Fruit fly (Drosophila melanogaster) whole organism, embryonic: Measurements from ENCODE around the gene CG9316.

Source experiments
- CG15514 ChIP-seq: fragments of 200-800 bp; sonication (Bioruptor generic); optimal IDR thresholded peaks from 3 replicates; lab custom pipeline; 2017; ENCODE audit warnings: missing biosample characterization, missing genetic modification characterization, mild to moderate bottlenecking, moderate library complexity, missing genetic modification reagents
- CG16779 ChIP-seq: fragments of 200-800 bp; sonication (Bioruptor generic); IDR thresholded peaks from 2 replicates; pipeline ENCODE4 v1.3.6; 2022; ENCODE audit warnings: missing biosample characterization, missing genetic modification characterization
- CG17612 ChIP-seq: fragments of 200-800 bp; sonication (Bioruptor generic); IDR thresholded peaks from 2 replicates; pipeline ENCODE4 v1.3.6; 2022; ENCODE audit warnings: missing biosample characterization, missing genetic modification characterization
- CG17802 ChIP-seq: fragments of 200-800 bp; sonication (Bioruptor generic); optimal IDR thresholded peaks from 2 replicates; lab custom pipeline; 2018; ENCODE audit warnings: missing biosample characterization, mild to moderate bottlenecking, missing genetic modification characterization, moderate library complexity
- CG18011 ChIP-seq: fragments of 200-800 bp; sonication (Bioruptor generic); optimal IDR thresholded peaks from 2 replicates; lab custom pipeline; 2017; ENCODE audit warnings: missing biosample characterization, missing genetic modification characterization, mild to moderate bottlenecking, moderate library complexity, missing genotype
- CG18619 ChIP-seq: fragments of 200-800 bp; sonication (Bioruptor generic); optimal IDR thresholded peaks from 3 replicates; lab custom pipeline; 2017; ENCODE audit warnings: missing biosample characterization, mild to moderate bottlenecking, missing genetic modification characterization
- CG30020 ChIP-seq: fragments of 200-800 bp; optimal IDR thresholded peaks from 2 replicates; lab custom pipeline; 2019; ENCODE audit warnings: missing biosample characterization, mild to moderate bottlenecking, missing genetic modification characterization, moderate library complexity
- CG3163 ChIP-seq: fragments of 200-800 bp; sonication (Bioruptor generic); optimal IDR thresholded peaks from 3 replicates; lab custom pipeline; 2016; ENCODE audit warnings: missing biosample characterization, missing genetic modification characterization
- CG4328 ChIP-seq: fragments of 200-800 bp; sonication (Bioruptor generic); optimal IDR thresholded peaks from 3 replicates; lab custom pipeline; 2017; ENCODE audit warnings: missing biosample characterization, missing genetic modification reagents, missing genetic modification characterization
- CG4820 ChIP-seq: fragments of 200-800 bp; sonication (Bioruptor generic); optimal IDR thresholded peaks from 3 replicates; lab custom pipeline; 2016; ENCODE audit warnings: missing biosample characterization, missing genetic modification characterization
- CG7372 ChIP-seq: fragments of 200-800 bp; sonication (Bioruptor generic); IDR thresholded peaks from 2 replicates; pipeline ENCODE4 v1.3.6; 2022; ENCODE audit warnings: missing biosample characterization, missing genetic modification characterization
- CG7556 ChIP-seq: fragments of 200-800 bp; sonication (Bioruptor generic); optimal IDR thresholded peaks from 2 replicates; lab custom pipeline; 2017; ENCODE audit warnings: missing biosample characterization, mild to moderate bottlenecking, missing genetic modification characterization
- CG7745 ChIP-seq: fragments of 200-800 bp; sonication (Bioruptor generic); optimal IDR thresholded peaks from 2 replicates; lab custom pipeline; 2018; ENCODE audit warnings: missing biosample characterization, mild to moderate bottlenecking, missing genetic modification characterization, moderate library complexity
- CG9932 ChIP-seq: fragments of 200-800 bp; sonication (Bioruptor generic); IDR thresholded peaks from 2 replicates; pipeline ENCODE4 v1.3.6; 2022; ENCODE audit warnings: missing biosample characterization, missing genetic modification characterization
- ERR ChIP-seq: fragments of 200-800 bp; sonication (Bioruptor generic); optimal IDR thresholded peaks from 2 replicates; lab custom pipeline; 2016; ENCODE audit warnings: missing biosample characterization, missing genetic modification characterization
- Ets65A ChIP-seq: fragments of 200-800 bp; sonication (Bioruptor generic); peaks from one replicate; lab custom pipeline; 2016; ENCODE audit warnings: missing biosample characterization, missing genetic modification characterization
- Fer1 ChIP-seq: fragments of 200-800 bp; sonication (Bioruptor generic); optimal IDR thresholded peaks from 2 replicates; lab custom pipeline; 2017; ENCODE audit warnings: missing biosample characterization, mild to moderate bottlenecking, missing genetic modification characterization
- Fer3 ChIP-seq: fragments of 200-800 bp; sonication (Bioruptor generic); optimal IDR thresholded peaks from 2 replicates; lab custom pipeline; 2018; ENCODE audit warnings: missing biosample characterization, mild to moderate bottlenecking, missing genetic modification characterization, moderate library complexity
- HmgD ChIP-seq: fragments of 200-800 bp; sonication (Bioruptor generic); optimal IDR thresholded peaks from 3 replicates; lab custom pipeline; 2016; ENCODE audit warnings: missing biosample characterization, missing genetic modification characterization
- Hr78 ChIP-seq, 2 experiments: fragments of 200-800 bp in 1 of 2; fragments of >200 bp in 1 of 2; sonication (Bioruptor generic) in 1 of 2; optimal IDR thresholded peaks; 2 replicates each; lab custom pipeline; 2017 to 2019; ENCODE audit warnings: missing biosample characterization in 2 of 2, missing genetic modification characterization in 2 of 2, mild to moderate bottlenecking in 1 of 2, moderate library complexity in 1 of 2
- Lpt ChIP-seq: fragments of >200 bp; optimal IDR thresholded peaks from 2 replicates; lab custom pipeline; 2018; ENCODE audit warnings: missing biosample characterization, missing genetic modification characterization
- NC2β ChIP-seq: fragments of 200-800 bp; sonication (Bioruptor generic); optimal IDR thresholded peaks from 2 replicates; lab custom pipeline; 2016; ENCODE audit warnings: missing biosample characterization, missing genetic modification characterization
- Neu2 ChIP-seq: fragments of 200-800 bp; sonication (Bioruptor generic); optimal IDR thresholded peaks from 3 replicates; lab custom pipeline; 2016; ENCODE audit warnings: missing biosample characterization, missing genetic modification characterization, borderline replicate concordance
- Nf-YB ChIP-seq: fragments of 200-800 bp; sonication (Bioruptor generic); optimal IDR thresholded peaks from 3 replicates; lab custom pipeline; 2019; ENCODE audit warnings: missing biosample characterization, mild to moderate bottlenecking, missing genetic modification characterization, moderate library complexity
- Opbp ChIP-seq: fragments of 200-800 bp; sonication (Bioruptor generic); IDR thresholded peaks from 3 replicates; pipeline ENCODE4 v1.3.6; 2022; ENCODE audit warnings: missing biosample characterization, missing genetic modification characterization; ENCODE audit not compliant: partially characterized antibody
- Vsx1 ChIP-seq: fragments of 200-800 bp; sonication (Bioruptor generic); optimal IDR thresholded peaks from 2 replicates; lab custom pipeline; 2017; ENCODE audit warnings: missing biosample characterization, mild to moderate bottlenecking, missing genetic modification characterization, missing genetic modification reagents
- abd-A ChIP-seq: fragments of 200-800 bp; sonication (Bioruptor generic); optimal IDR thresholded peaks from 3 replicates; lab custom pipeline; 2019; ENCODE audit warnings: missing biosample characterization, mild to moderate bottlenecking, missing genetic modification characterization, moderate library complexity
- ap ChIP-seq: fragments of 200-800 bp; sonication (Bioruptor generic); IDR thresholded peaks from 2 replicates; pipeline ENCODE4 v1.3.6; 2022; ENCODE audit warnings: missing biosample characterization, missing genetic modification characterization
- az2 ChIP-seq: fragments of 200-800 bp; sonication (Bioruptor generic); optimal IDR thresholded peaks from 3 replicates; lab custom pipeline; 2016; ENCODE audit warnings: missing biosample characterization, missing genetic modification characterization
- bsh ChIP-seq, 2 experiments: fragments of 200-800 bp; sonication (Bioruptor generic); optimal IDR thresholded peaks; 2 replicates each; lab custom pipeline; 2017 to 2018; ENCODE audit warnings: mild to moderate bottlenecking in 2 of 2, missing biosample characterization in 2 of 2, missing genetic modification characterization in 2 of 2, moderate library complexity in 1 of 2
- ci ChIP-seq: fragments of 200-800 bp; sonication (Bioruptor generic); IDR thresholded peaks from 3 replicates; pipeline ENCODE4 v1.3.6; 2022; ENCODE audit warnings: missing biosample characterization, missing genetic modification characterization
- disco-r ChIP-seq: fragments of 200-800 bp; sonication (Bioruptor generic); optimal IDR thresholded peaks from 2 replicates; lab custom pipeline; 2016; ENCODE audit warnings: missing biosample characterization, missing genetic modification characterization
- dpn ChIP-seq, 2 experiments: fragments of 200-800 bp; sonication (Bioruptor generic); optimal IDR thresholded peaks; 3 replicates each; lab custom pipeline; 2016; ENCODE audit warnings: missing biosample characterization in 2 of 2, missing genetic modification characterization in 2 of 2
- emc ChIP-seq: fragments of 200-800 bp; sonication (Bioruptor generic); optimal IDR thresholded peaks from 2 replicates; lab custom pipeline; 2016; ENCODE audit warnings: missing biosample characterization, missing genetic modification characterization
- en ChIP-seq: fragments of 200-800 bp; sonication (Bioruptor generic); optimal IDR thresholded peaks from 2 replicates; lab custom pipeline; 2016; ENCODE audit warnings: missing biosample characterization, missing genetic modification characterization
- gfzf ChIP-seq: fragments of 200-800 bp; sonication (Bioruptor generic); optimal IDR thresholded peaks from 2 replicates; lab custom pipeline; 2016; ENCODE audit warnings: missing biosample characterization, mild to moderate bottlenecking, missing genetic modification characterization, moderate library complexity
- gsb ChIP-seq: fragments of 200-800 bp; sonication (Bioruptor generic); IDR thresholded peaks from 2 replicates; pipeline ENCODE4 v1.3.6; 2022; ENCODE audit warnings: missing biosample characterization, missing genetic modification characterization
- gsb-n ChIP-seq: fragments of 200-800 bp; sonication (Bioruptor generic); optimal IDR thresholded peaks from 3 replicates; lab custom pipeline; 2018; ENCODE audit warnings: missing biosample characterization, mild to moderate bottlenecking, missing genetic modification characterization
- h ChIP-seq: fragments of >200 bp; optimal IDR thresholded peaks from 2 replicates; lab custom pipeline; 2017
- lilli ChIP-seq: fragments of 200-800 bp; sonication (Bioruptor generic); optimal IDR thresholded peaks from 3 replicates; lab custom pipeline; 2016; ENCODE audit warnings: missing biosample characterization, missing genetic modification characterization
- lmd ChIP-seq: fragments of 200-800 bp; sonication (Bioruptor generic); IDR thresholded peaks from 2 replicates; pipeline ENCODE4 v1.3.6; 2022; ENCODE audit warnings: missing biosample characterization, missing genetic modification characterization
- lola ChIP-seq, 3 experiments: fragments of >200 bp in 2 of 3; fragments of 200-800 bp in 1 of 3; sonication (Bioruptor generic) in 1 of 3; optimal IDR thresholded peaks; 2 replicates each; lab custom pipeline; 2017 to 2019; ENCODE audit warnings: missing biosample characterization in 3 of 3, missing genetic modification characterization in 3 of 3, mild to moderate bottlenecking in 1 of 3, moderate library complexity in 1 of 3
- nerfin-1 ChIP-seq: fragments of 200-800 bp; sonication (Bioruptor generic); optimal IDR thresholded peaks from 3 replicates; lab custom pipeline; 2019; ENCODE audit warnings: missing biosample characterization, mild to moderate bottlenecking, missing genetic modification characterization, moderate library complexity
- pb ChIP-seq: fragments of 200-800 bp; sonication (Bioruptor generic); optimal IDR thresholded peaks from 3 replicates; lab custom pipeline; 2016; ENCODE audit warnings: missing biosample characterization, missing genetic modification characterization
- pfk ChIP-seq: fragments of 200-800 bp; sonication (Bioruptor generic); optimal IDR thresholded peaks from 2 replicates; lab custom pipeline; 2018; ENCODE audit warnings: missing biosample characterization, mild to moderate bottlenecking, missing genetic modification characterization, moderate library complexity
- prd ChIP-seq, 3 experiments: fragments of >200 bp in 2 of 3; fragments of 200-800 bp in 1 of 3; sonication (Bioruptor generic) in 1 of 3; optimal IDR thresholded peaks in 2 of 3; IDR thresholded peaks in 1 of 3; 2 replicates in 2 of 3; 3 replicates in 1 of 3; pipeline versions ENCODE4 v1.3.6 to Lab custom; 2017 to 2022; ENCODE audit warnings: missing biosample characterization in 1 of 3, missing genetic modification characterization in 1 of 3
- tap ChIP-seq: fragments of 200-800 bp; optimal IDR thresholded peaks from 3 replicates; lab custom pipeline; 2019; ENCODE audit warnings: missing biosample characterization, mild to moderate bottlenecking, missing genetic modification characterization, moderate library complexity
- toy ChIP-seq: fragments of 200-800 bp; sonication (Bioruptor generic); IDR thresholded peaks from 2 replicates; pipeline ENCODE4 v1.3.6; 2022; ENCODE audit warnings: missing biosample characterization, missing genetic modification characterization
- twi ChIP-seq: fragments of 200-800 bp; optimal IDR thresholded peaks from 2 replicates; lab custom pipeline; 2019; ENCODE audit warnings: missing biosample characterization, mild to moderate bottlenecking, missing genetic modification characterization, moderate library complexity

Gene CG9316

DNA sequence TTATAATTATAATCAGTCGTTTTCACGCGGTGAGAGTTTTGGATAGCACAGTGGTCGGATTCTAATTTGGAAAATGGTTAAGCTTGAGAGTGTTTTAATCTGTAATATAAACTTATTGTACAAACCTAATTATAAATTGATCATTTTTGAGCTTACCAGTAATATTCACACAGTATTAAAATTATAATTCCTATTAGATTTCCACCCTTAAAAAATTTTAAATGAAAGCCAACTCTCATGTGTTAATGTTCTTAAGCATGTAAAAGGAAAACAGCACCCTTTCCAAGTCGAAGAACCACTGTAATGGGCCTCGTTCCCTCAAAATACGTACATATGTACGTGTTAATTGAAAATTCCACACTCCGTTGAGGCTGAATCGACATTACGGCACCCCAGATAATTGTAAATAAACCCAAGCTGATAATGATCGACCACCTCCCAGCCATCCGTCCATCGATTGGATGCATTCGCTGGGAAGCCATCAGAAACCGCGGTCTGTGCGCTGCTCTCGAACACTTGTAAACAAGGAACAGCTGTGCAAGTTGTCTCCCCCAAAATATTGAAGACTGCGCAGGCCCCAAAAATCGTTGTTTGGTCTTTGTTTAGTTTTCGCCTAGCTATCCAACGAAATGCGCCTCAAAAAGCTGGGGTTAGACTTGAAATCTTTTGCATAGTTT, 33.6 kb upstream of the CG9316 start (continued):
- no peak for TF ChIP-seq Neu2
- TF ChIP-seq CG16779 (GFP tag; lab: Robert Waterston, UW): no peak
- TF ChIP-seq h: no peak
- peak; percentile 49 for TF ChIP-seq tap (tag; lab: Kevin White, UChicago)
- TF ChIP-seq az2 (GFP tag; lab: Kevin White, UChicago): no peak
- no peak for TF ChIP-seq CG15514
- no peak for TF ChIP-seq ERR (GFP tag; lab: Kevin White, UChicago)
- TF ChIP-seq prd (optimal IDR thresholded peaks at IDR 0.05; lab: Kevin White, UChicago): no peak
- peak; percentile 46; the same call in 2 of the 3 replicates for TF ChIP-seq prd (GFP tag; IDR thresholded peaks at IDR 0.05; lab: Robert Waterston, UW)
- peak; percentile 6; the same call in 1 of the 3 replicates for TF ChIP-seq ci (GFP tag; lab: Robert Waterston, UW)
- TF ChIP-seq Hr78 (GFP tag; optimal IDR thresholded peaks at IDR 0.05; lab: Kevin White, UChicago): no peak
- TF ChIP-seq abd-A: no peak
- peak; percentile 31 for TF ChIP-seq nerfin-1 (tag; lab: Kevin White, UChicago)
- TF ChIP-seq gsb-n (tag; lab: Kevin White, UChicago): peak; percentile 2
- TF ChIP-seq CG17612 (GFP tag; lab: Robert Waterston, UW): no peak
- peak; percentile 23 for TF ChIP-seq CG4820 (GFP tag; lab: Kevin White, UChicago)
- TF ChIP-seq gfzf (GFP tag; lab: Kevin White, UChicago): no peak
- TF ChIP-seq CG18619 (GFP tag; lab: Kevin White, UChicago): no peak
- TF ChIP-seq Opbp (GFP tag; lab: Robert Waterston, UW): no peak
- TF ChIP-seq gsb (GFP tag; lab: Robert Waterston, UW): peak; percentile 39; the same call in 1 of the 2 replicates
- no peak for TF ChIP-seq pb (GFP tag; lab: Kevin White, UChicago)
- no peak for TF ChIP-seq CG17802
- TF ChIP-seq pfk (GFP tag; lab: Kevin White, UChicago): no peak
- TF ChIP-seq lola (GFP tag; optimal IDR thresholded peaks at IDR 0.05; lab: Kevin White, UChicago): peak in 1 of 3 experiments; percentile 42
- peak; percentile 43 for TF ChIP-seq lilli (GFP tag; lab: Kevin White, UChicago)
- TF ChIP-seq Nf-YB (GFP tag; lab: Kevin White, UChicago): peak; percentile 27
- no peak for TF ChIP-seq CG7745 (tag; lab: Kevin White, UChicago)
- no peak for TF ChIP-seq Lpt (GFP tag; lab: Kevin White, UChicago)
- TF ChIP-seq lmd (GFP tag; lab: Robert Waterston, UW): peak; percentile 57
- TF ChIP-seq disco-r (GFP tag; lab: Kevin White, UChicago): peak; percentile 20
- TF ChIP-seq toy (GFP tag; lab: Robert Waterston, UW): no peak
- no peak for TF ChIP-seq NC2β
- TF ChIP-seq CG7556 (GFP tag; lab: Kevin White, UChicago): peak; percentile 26
- peak; percentile 13 for TF ChIP-seq CG30020 (tag; lab: Kevin White, UChicago)
- peak; percentile 31 for TF ChIP-seq Fer1 (GFP tag; lab: Kevin White, UChicago)
- TF ChIP-seq dpn (GFP tag; optimal IDR thresholded peaks at IDR 0.05; lab: Kevin White, UChicago): peak in 1 of 2 experiments; percentile 18
- TF ChIP-seq twi (tag; lab: Kevin White, UChicago): no peak
- TF ChIP-seq ap (GFP tag; lab: Robert Waterston, UW): no peak
- TF ChIP-seq Vsx1: peak; percentile 45
- peak; percentile 38 for TF ChIP-seq CG9932 (GFP tag; lab: Robert Waterston, UW)
- TF ChIP-seq CG7372 (GFP tag; lab: Robert Waterston, UW): no peak
- TF ChIP-seq CG18011 (GFP tag; lab: Kevin White, UChicago): no peak
- peak; percentile 53 for TF ChIP-seq Fer3 (tag; lab: Kevin White, UChicago)
- no peak for TF ChIP-seq CG3163 (GFP tag; lab: Kevin White, UChicago)
- TF ChIP-seq CG4328: peak; percentile 39
- TF ChIP-seq bsh (GFP tag; optimal IDR thresholded peaks at IDR 0.05; lab: Kevin White, UChicago): peak in 1 of 2 experiments; percentile 69
- no peak for TF ChIP-seq emc (GFP tag; lab: Kevin White, UChicago)
- TF ChIP-seq Ets65A (GFP tag; lab: Kevin White, UChicago): peak; percentile 59
- TF ChIP-seq HmgD (GFP tag; lab: Kevin White, UChicago): no peak
- no peak for TF ChIP-seq en (GFP tag; lab: Kevin White, UChicago)
